Worm (Caenorhabditis elegans) whole organism, L2 larva: ENCODE measurements around the gene C27D6.3.

ENCODE experiments used
- Y55F3AM.14 ChIP-seq: fragments of 200-800 bp; sonication (Bioruptor generic); optimal IDR thresholded peaks from 2 replicates; lab custom pipeline; 2018; ENCODE audit warnings: mild to moderate bottlenecking, missing genetic modification characterization, missing compliant biosample characterization
- ZK546.5 ChIP-seq: sonication (generic microtip); optimal IDR thresholded peaks from 2 replicates; lab custom pipeline; 2017; ENCODE audit warnings: missing biosample characterization, missing genetic modification characterization
- crh-2 ChIP-seq: sonication (generic microtip); optimal IDR thresholded peaks from 2 replicates; lab custom pipeline; 2017; ENCODE audit warnings: missing biosample characterization, missing genetic modification characterization
- fos-1 ChIP-seq: fragments of 150-350 bp; optimal IDR thresholded peaks from 2 replicates; lab custom pipeline; 2014; ENCODE audit warnings: missing biosample characterization, missing genetic modification characterization
- lin-39 ChIP-seq: fragments of 150-350 bp; optimal IDR thresholded peaks from 2 replicates; lab custom pipeline; 2014; ENCODE audit warnings: missing biosample characterization, missing genetic modification reagents, missing genetic modification characterization
- nhr-11 ChIP-seq: fragments of 150-350 bp; optimal IDR thresholded peaks from 2 replicates; lab custom pipeline; 2014; ENCODE audit warnings: missing biosample characterization, missing genetic modification characterization
- nhr-237 ChIP-seq: fragments of 150-350 bp; optimal IDR thresholded peaks from 2 replicates; lab custom pipeline; 2014; ENCODE audit warnings: missing biosample characterization, missing genetic modification characterization
- nhr-77 ChIP-seq: fragments of 150-350 bp; optimal IDR thresholded peaks from 2 replicates; lab custom pipeline; 2014; ENCODE audit warnings: missing biosample characterization, missing genetic modification characterization
- snpc-4 ChIP-seq: fragments of 150-350 bp; optimal IDR thresholded peaks from 2 replicates; lab custom pipeline; 2014; ENCODE audit warnings: missing biosample characterization, missing genetic modification characterization
- unc-39 ChIP-seq: fragments of 150-350 bp; optimal IDR thresholded peaks from 2 replicates; lab custom pipeline; 2014; ENCODE audit warnings: missing biosample characterization, missing genetic modification characterization
- unc-62 ChIP-seq: fragments of 150-350 bp; optimal IDR thresholded peaks from 2 replicates; lab custom pipeline; 2014; ENCODE audit warnings: missing biosample characterization, missing genetic modification reagents, missing genetic modification characterization
- zag-1 ChIP-seq: fragments of 150-350 bp; optimal IDR thresholded peaks from 2 replicates; lab custom pipeline; 2014; ENCODE audit warnings: missing biosample characterization, missing genetic modification characterization

DNA sequence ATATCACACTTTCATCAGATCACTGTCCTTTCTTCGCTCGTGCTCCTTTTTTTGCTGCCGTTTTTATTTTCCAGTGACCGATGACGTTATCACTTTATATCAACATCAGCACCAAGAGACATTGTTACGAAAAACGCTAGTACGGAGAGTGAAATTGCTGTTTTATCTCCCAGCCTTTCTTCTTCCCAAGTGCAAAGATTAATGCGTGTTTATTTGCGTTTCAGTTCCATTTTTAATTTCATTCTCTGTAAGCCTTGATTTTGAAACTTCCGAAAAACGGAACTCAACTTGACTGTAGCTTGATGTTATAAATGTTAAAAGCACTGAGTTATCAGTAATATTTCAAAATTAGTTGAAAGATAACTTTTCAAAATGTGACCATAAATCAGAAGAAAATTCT, 12.6 kb upstream of the C27D6.3 start:
- no peak for TF ChIP-seq zag-1 (tag; lab: Kevin White, UChicago)
- no peak for TF ChIP-seq nhr-11
- no peak for TF ChIP-seq nhr-237
- no peak for TF ChIP-seq ZK546.5 (tag; lab: Kevin White, UChicago)
- no peak for TF ChIP-seq unc-62 (GFP tag; lab: Kevin White, UChicago)
- TF ChIP-seq fos-1 (tag; lab: Kevin White, UChicago) = peak; percentile 63
- TF ChIP-seq Y55F3AM.14 = no peak
- TF ChIP-seq unc-39 = no peak
- no peak for TF ChIP-seq lin-39 (tag; lab: Kevin White, UChicago)
- no peak for TF ChIP-seq crh-2 (tag; lab: Kevin White, UChicago)
- TF ChIP-seq snpc-4 (tag; lab: Kevin White, UChicago) = no peak
- no peak for TF ChIP-seq nhr-77 (tag; lab: Kevin White, UChicago)
